Worm (Caenorhabditis elegans): ENCODE results near the gene ufd-1.

Gene ufd-1

ce11 chrIV:12330840-12331359 lies at the start of gene ufd-1:
Gene ufd-1, minus strand, starts transcription at chrIV:12330890.
- TF ChIP-seq unc-62 (GFP tag; optimal IDR thresholded peaks at IDR 0.05): no peak

ce11 chrIV:12379784-12380183 lies 49.1 kb upstream of the ufd-1 start, which contains the start of gene thn-1:
Gene thn-1, plus strand, starts transcription at chrIV:12380084.
- TF ChIP-seq unc-62 (GFP tag; optimal IDR thresholded peaks at IDR 0.05): no peak

- TF ChIP-seq unc-62 (GFP tag; optimal IDR thresholded peaks at IDR 0.05): no peak
Observed at ce11 chrIV:12378919-12379318, 48.2 kb upstream of the ufd-1 start.

- no peak for TF ChIP-seq unc-62 (GFP tag; optimal IDR thresholded peaks at IDR 0.05)
Observed at ce11 chrIV:12376021-12376420, 45.3 kb upstream of the ufd-1 start, which contains the start of gene atz-1. Gene atz-1, minus strand, starts transcription at chrIV:12376121.

- TF ChIP-seq unc-62 (GFP tag; optimal IDR thresholded peaks at IDR 0.05): no peak
Observed at ce11 chrIV:12371879-12372278, 41.2 kb upstream of the ufd-1 start, which contains the start of gene wdr-46. Gene wdr-46, plus strand, starts transcription at chrIV:12372253.

- TF ChIP-seq unc-62 (GFP tag; optimal IDR thresholded peaks at IDR 0.05): no peak
Observed at ce11 chrIV:12371340-12371739, 40.6 kb upstream of the ufd-1 start.

- no peak for TF ChIP-seq unc-62 (GFP tag; optimal IDR thresholded peaks at IDR 0.05)
Observed at ce11 chrIV:12366571-12366970, 35.9 kb upstream of the ufd-1 start.

- TF ChIP-seq unc-62 (GFP tag; optimal IDR thresholded peaks at IDR 0.05): no peak
Observed at ce11 chrIV:12364964-12365363, 34.3 kb upstream of the ufd-1 start.

- TF ChIP-seq unc-62 (GFP tag; optimal IDR thresholded peaks at IDR 0.05): no peak
Observed at ce11 chrIV:12361392-12362092, 30.9 kb upstream of the ufd-1 start, which contains the start of the genes ccr-4 and ZC518.8. Gene ccr-4, plus strand, starts transcription at chrIV:12361542. Gene ZC518.8, minus strand, starts transcription at chrIV:12361908.

- TF ChIP-seq unc-62 (GFP tag; optimal IDR thresholded peaks at IDR 0.05): no peak
Observed at ce11 chrIV:12360742-12361195, 30.1 kb upstream of the ufd-1 start, which contains the start of gene sec-24.2. Gene sec-24.2, minus strand, starts transcription at chrIV:12360792.

- TF ChIP-seq unc-62 (GFP tag; optimal IDR thresholded peaks at IDR 0.05): no peak
Observed at ce11 chrIV:12359979-12360378, 29.3 kb upstream of the ufd-1 start.

ce11 chrIV:12350235-12350634 lies 19.5 kb upstream of the ufd-1 start:
- TF ChIP-seq unc-62 (GFP tag; optimal IDR thresholded peaks at IDR 0.05): no peak

ce11 chrIV:12349639-12350038 lies 18.9 kb upstream of the ufd-1 start, which contains the start of gene best-22:
Gene best-22, plus strand, starts transcription at chrIV:12349939.
- TF ChIP-seq unc-62 (GFP tag; optimal IDR thresholded peaks at IDR 0.05): no peak

- TF ChIP-seq unc-62 (GFP tag; optimal IDR thresholded peaks at IDR 0.05): no peak
Observed at ce11 chrIV:12340885-12341284, 10.2 kb upstream of the ufd-1 start.

- TF ChIP-seq unc-62 (GFP tag; optimal IDR thresholded peaks at IDR 0.05): no peak
Observed at ce11 chrIV:12336893-12337627, 6.4 kb upstream of the ufd-1 start, which contains the start of the genes F19B6.10 and wht-5. Gene F19B6.10, plus strand, starts transcription at chrIV:12337193. Gene wht-5, plus strand, starts transcription at chrIV:12337577.

ce11 chrIV:12335798-12336197 lies 5.1 kb upstream of the ufd-1 start, which contains the start of gene F19B6.1:
Gene F19B6.1, minus strand, starts transcription at chrIV:12336075.
- no peak for TF ChIP-seq unc-62 (GFP tag; optimal IDR thresholded peaks at IDR 0.05)
